Worm (Caenorhabditis elegans) whole organism, L2 larva: ENCODE data around the gene mecr-1.

ENCODE experiments used
- ama-1 ChIP-seq: fragments of 150-350 bp; optimal IDR thresholded peaks from 2 replicates; lab custom pipeline; 2018; ENCODE audit warnings: inconsistent platforms
- blmp-1 ChIP-seq: sonication (generic microtip); optimal IDR thresholded peaks from 2 replicates; lab custom pipeline; 2017; ENCODE audit warnings: missing genetic modification characterization, mild to moderate bottlenecking, missing compliant biosample characterization, antibody characterized with exemption, moderate library complexity; ENCODE audit not compliant: insufficient read depth
- lin-13 ChIP-seq: fragments of 150-350 bp; optimal IDR thresholded peaks from 2 replicates; lab custom pipeline; 2014; ENCODE audit warnings: missing biosample characterization, missing genetic modification reagents, missing genetic modification characterization
- peb-1 ChIP-seq: fragments of 150-350 bp; optimal IDR thresholded peaks from 2 replicates; lab custom pipeline; 2014; ENCODE audit warnings: missing biosample characterization, missing genetic modification characterization
- skn-1 ChIP-seq: sonication (generic microtip); optimal IDR thresholded peaks from 2 replicates; lab custom pipeline; 2017; ENCODE audit warnings: missing biosample characterization, missing genetic modification characterization
- unc-55 ChIP-seq: fragments of 150-350 bp; sonication (generic microtip); optimal IDR thresholded peaks from 3 replicates; lab custom pipeline; 2014; ENCODE audit warnings: missing biosample characterization, missing genetic modification reagents, missing genetic modification characterization
- unc-62 ChIP-seq: fragments of 150-350 bp; optimal IDR thresholded peaks from 2 replicates; lab custom pipeline; 2014; ENCODE audit warnings: missing biosample characterization, missing genetic modification reagents, missing genetic modification characterization

DNA sequence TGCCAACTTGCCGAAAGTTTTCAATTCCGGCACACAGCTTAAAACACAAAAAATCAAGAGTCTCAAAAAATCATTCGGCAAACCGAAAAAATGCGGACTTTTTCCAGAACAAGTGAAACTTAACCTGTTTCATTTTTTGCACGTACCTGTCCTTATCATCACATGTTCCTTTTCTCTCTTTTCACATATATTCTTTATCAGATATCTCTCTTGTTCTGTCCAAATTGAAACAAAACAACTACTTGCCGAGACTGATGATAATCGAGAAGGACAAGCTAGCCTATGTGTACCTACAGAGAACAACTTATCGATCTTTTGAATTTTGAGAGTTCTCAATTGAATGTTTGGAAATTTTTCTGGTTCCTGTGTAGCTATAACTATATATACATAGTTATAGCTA, 37.1 kb downstream of the mecr-1 start:
- no peak for TF ChIP-seq unc-55
- peak; percentile 73 for TF ChIP-seq blmp-1 (tag; lab: Kevin White, UChicago)
- no peak for TF ChIP-seq unc-62 (GFP tag; lab: Kevin White, UChicago)
- TF ChIP-seq skn-1, result no peak
- no peak for TF ChIP-seq lin-13
- TF ChIP-seq ama-1, result no peak
- TF ChIP-seq peb-1, result no peak
